Fruit fly (Drosophila melanogaster) whole organism: ENCODE results near the gene Egfrap.

Experiments used
- CG8478 ChIP-seq: fragments of >200 bp; optimal IDR thresholded peaks from 2 replicates; lab custom pipeline; 2018; ENCODE audit warnings: inconsistent platforms
- Dll ChIP-seq: fragments of >200 bp; optimal IDR thresholded peaks from 2 replicates; lab custom pipeline; 2017
- pan ChIP-seq: fragments of >200 bp; optimal IDR thresholded peaks from 2 replicates; lab custom pipeline; 2017
- psq ChIP-seq: fragments of >200 bp; optimal IDR thresholded peaks from 2 replicates; lab custom pipeline; 2017
- usp ChIP-seq: fragments of >200 bp; optimal IDR thresholded peaks from 2 replicates; lab custom pipeline; 2017; ENCODE audit warnings: missing biosample characterization, missing genetic modification characterization, mixed read lengths

dm6 chr3L:5952537-5952936, 2.1 kb upstream of the Egfrap start:
- TF ChIP-seq psq (lab: Kevin White, UChicago) (no peak), usp (GFP tag; lab: Kevin White, UChicago) (no peak), CG8478 (lab: Kevin White, UChicago) (no peak), pan (lab: Kevin White, UChicago) (no peak), Dll (lab: Kevin White, UChicago) (no peak)
